Fruit fly (Drosophila melanogaster) whole organism, adult: Measurements from ENCODE around the gene RabGGTb.
A peak's percentile ranks its signal among the peaks of the same experiment; 100 is the strongest.

Experiments used
- CG11617 ChIP-seq: fragments of 200-800 bp; sonication (Bioruptor generic); optimal IDR thresholded peaks from 2 replicates; lab custom pipeline; 2017; ENCODE audit warnings: mild to moderate bottlenecking, missing biosample characterization, missing genetic modification reagents, missing genetic modification characterization
- CG12768 ChIP-seq: fragments of 200-800 bp; sonication (Bioruptor generic); optimal IDR thresholded peaks from 2 replicates; lab custom pipeline; 2017; ENCODE audit warnings: missing biosample characterization, missing genetic modification characterization, mild to moderate bottlenecking, moderate library complexity, missing genetic modification reagents
- CG14711 ChIP-seq: fragments of 200-800 bp; sonication (Bioruptor generic); optimal IDR thresholded peaks from 2 replicates; lab custom pipeline; 2018; ENCODE audit warnings: missing biosample characterization, mild to moderate bottlenecking, missing genetic modification characterization, moderate library complexity
- CG1620 ChIP-seq: fragments of 200-800 bp; sonication (Bioruptor generic); optimal IDR thresholded peaks from 2 replicates; lab custom pipeline; 2016; ENCODE audit warnings: missing biosample characterization, missing genetic modification characterization
- CG33017 ChIP-seq: fragments of 200-800 bp; sonication (Bioruptor generic); optimal IDR thresholded peaks from 2 replicates; lab custom pipeline; 2018; ENCODE audit warnings: missing biosample characterization, mild to moderate bottlenecking, missing genetic modification characterization, moderate library complexity
- CG5204 ChIP-seq: fragments of 200-800 bp; sonication (Bioruptor generic); optimal IDR thresholded peaks from 2 replicates; lab custom pipeline; 2016; ENCODE audit warnings: missing biosample characterization, missing genetic modification characterization
- CG7045 ChIP-seq: fragments of 200-800 bp; sonication (Bioruptor generic); optimal IDR thresholded peaks from 2 replicates; lab custom pipeline; 2017; ENCODE audit warnings: missing biosample characterization, mild to moderate bottlenecking, missing genetic modification characterization
- CG7101 ChIP-seq: fragments of 200-800 bp; sonication (Bioruptor generic); optimal IDR thresholded peaks from 2 replicates; lab custom pipeline; 2018; ENCODE audit warnings: missing biosample characterization, mild to moderate bottlenecking, missing genetic modification characterization, moderate library complexity
- Clk ChIP-seq: fragments of 200-800 bp; sonication (Bioruptor generic); optimal IDR thresholded peaks from 2 replicates; lab custom pipeline; 2017; ENCODE audit warnings: missing biosample characterization, missing genetic modification characterization
- Crg-1 ChIP-seq: fragments of 200-800 bp; sonication (Bioruptor generic); optimal IDR thresholded peaks from 2 replicates; lab custom pipeline; 2016; ENCODE audit warnings: missing biosample characterization, missing genetic modification characterization
- Hr96 ChIP-seq: fragments of 200-800 bp; sonication (Bioruptor generic); optimal IDR thresholded peaks from 2 replicates; lab custom pipeline; 2016; ENCODE audit warnings: missing biosample characterization, missing genetic modification characterization
- Mnt ChIP-seq: fragments of 200-800 bp; sonication (Bioruptor generic); optimal IDR thresholded peaks from 2 replicates; lab custom pipeline; 2016; ENCODE audit warnings: missing biosample characterization, mild to moderate bottlenecking, missing genetic modification characterization
- bab1 ChIP-seq: fragments of 200-800 bp; sonication (Bioruptor generic); optimal IDR thresholded peaks from 3 replicates; lab custom pipeline; 2019; ENCODE audit warnings: missing biosample characterization, mild to moderate bottlenecking, missing genetic modification characterization, moderate library complexity
- cic ChIP-seq: fragments of 200-800 bp; sonication (Bioruptor generic); optimal IDR thresholded peaks from 2 replicates; lab custom pipeline; 2017; ENCODE audit warnings: missing biosample characterization, mild to moderate bottlenecking, missing genetic modification characterization, moderate library complexity
- cnc ChIP-seq, 2 experiments: fragments of >200 bp; optimal IDR thresholded peaks; 2 replicates each; lab custom pipeline; 2017
- kay ChIP-seq: fragments of 200-800 bp; sonication (Bioruptor generic); peaks from one replicate; lab custom pipeline; 2016; ENCODE audit warnings: missing biosample characterization, missing genetic modification characterization, borderline replicate concordance
- ovo ChIP-seq: fragments of 200-800 bp; sonication (Bioruptor generic); optimal IDR thresholded peaks from 2 replicates; lab custom pipeline; 2016; ENCODE audit warnings: missing biosample characterization, missing genetic modification characterization
- pad ChIP-seq: fragments of 200-800 bp; sonication (Bioruptor generic); optimal IDR thresholded peaks from 3 replicates; lab custom pipeline; 2017; ENCODE audit warnings: missing biosample characterization, missing genetic modification characterization, mild to moderate bottlenecking, moderate library complexity, missing genetic modification reagents
- tj ChIP-seq: fragments of 200-800 bp; sonication (Bioruptor generic); optimal IDR thresholded peaks from 3 replicates; lab custom pipeline; 2017; ENCODE audit warnings: missing biosample characterization, mild to moderate bottlenecking, missing genetic modification characterization, moderate library complexity
- toe ChIP-seq: fragments of 200-800 bp; sonication (Bioruptor generic); optimal IDR thresholded peaks from 2 replicates; lab custom pipeline; 2016; ENCODE audit warnings: missing biosample characterization, missing genetic modification characterization

Gene RabGGTb

dm6 chr2L:2872309-2872932 is 6.5 kb upstream of the RabGGTb start:
- no peak for TF ChIP-seq ovo
- TF ChIP-seq CG7101 (tag; lab: Kevin White, UChicago) = no peak
- TF ChIP-seq tj (GFP tag; lab: Kevin White, UChicago) = no peak
- TF ChIP-seq pad = no peak
- TF ChIP-seq CG7045 (GFP tag; lab: Kevin White, UChicago) = no peak
- TF ChIP-seq kay (GFP tag; lab: Kevin White, UChicago) = no peak
- no peak for TF ChIP-seq toe (GFP tag; lab: Kevin White, UChicago)
- TF ChIP-seq CG12768 (GFP tag; lab: Kevin White, UChicago) = no peak
- no peak for TF ChIP-seq CG5204 (GFP tag; lab: Kevin White, UChicago)
- TF ChIP-seq Clk (GFP tag; lab: Kevin White, UChicago) = no peak
- TF ChIP-seq CG1620 (GFP tag; lab: Kevin White, UChicago) = no peak
- TF ChIP-seq Mnt (GFP tag; lab: Kevin White, UChicago) = no peak
- TF ChIP-seq CG33017 (tag; lab: Kevin White, UChicago) = no peak
- TF ChIP-seq CG14711 = no peak
- no peak for TF ChIP-seq CG11617 (GFP tag; lab: Kevin White, UChicago)
- no peak for TF ChIP-seq Hr96

DNA sequence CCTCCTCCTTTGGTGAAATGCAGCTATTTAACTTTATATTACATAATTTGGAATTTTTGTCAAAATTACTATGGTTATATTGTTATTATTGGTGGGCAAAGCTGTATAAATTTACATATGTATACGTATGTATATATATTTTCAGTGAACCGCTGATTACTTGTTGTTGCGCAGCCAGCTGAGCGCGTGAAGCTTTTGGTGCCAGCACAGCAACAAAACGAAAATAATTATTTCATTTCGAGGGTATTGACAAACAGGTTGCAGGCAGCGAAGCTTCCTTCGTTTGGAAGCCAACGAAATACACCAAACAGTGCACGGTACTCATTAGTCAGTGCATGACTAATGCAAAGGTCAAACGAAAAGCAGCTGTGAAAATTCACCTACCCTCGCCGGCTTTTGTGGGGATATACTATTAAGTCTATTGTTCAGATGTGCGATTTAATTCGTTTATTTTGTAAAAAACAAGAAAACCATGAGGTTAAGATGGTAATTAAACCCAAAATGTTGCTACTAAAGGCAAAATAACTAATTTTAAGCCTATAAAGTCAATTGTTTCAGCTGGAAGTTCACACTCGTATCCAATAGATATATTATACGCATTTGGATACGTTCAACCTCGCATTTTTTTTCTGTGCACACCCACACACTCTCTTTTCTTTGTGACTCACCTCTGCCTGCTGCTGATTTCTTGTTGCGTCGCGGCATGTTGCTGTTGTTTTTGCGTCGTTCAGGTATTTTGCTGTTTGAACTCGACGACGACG is 5.8 kb upstream of the RabGGTb start:
- no peak for TF ChIP-seq pad
- no peak for TF ChIP-seq CG7045 (GFP tag; lab: Kevin White, UChicago)
- peak; percentile 50 for TF ChIP-seq CG33017 (tag; lab: Kevin White, UChicago)
- no peak for TF ChIP-seq ovo
- TF ChIP-seq CG5204 (GFP tag; lab: Kevin White, UChicago) = no peak
- TF ChIP-seq cic (GFP tag; lab: Kevin White, UChicago) = no peak
- TF ChIP-seq kay (GFP tag; lab: Kevin White, UChicago) = peak; percentile 96
- no peak for TF ChIP-seq bab1 (GFP tag; lab: Kevin White, UChicago)
- no peak for TF ChIP-seq toe (GFP tag; lab: Kevin White, UChicago)
- TF ChIP-seq CG7101 (tag; lab: Kevin White, UChicago) = no peak
- no peak for TF ChIP-seq cnc (optimal IDR thresholded peaks at IDR 0.05; lab: Kevin White, UChicago)
- peak; percentile 15 for TF ChIP-seq CG12768 (GFP tag; lab: Kevin White, UChicago)
- TF ChIP-seq Mnt (GFP tag; lab: Kevin White, UChicago) = no peak
- no peak for TF ChIP-seq CG1620 (GFP tag; lab: Kevin White, UChicago)
- no peak for TF ChIP-seq Crg-1 (GFP tag; lab: Kevin White, UChicago)
- TF ChIP-seq CG14711 = no peak
- TF ChIP-seq Clk (GFP tag; lab: Kevin White, UChicago) = no peak
- no peak for TF ChIP-seq Hr96
- TF ChIP-seq tj (GFP tag; lab: Kevin White, UChicago) = peak; percentile 16
- TF ChIP-seq CG11617 (GFP tag; lab: Kevin White, UChicago) = peak; percentile 45

DNA sequence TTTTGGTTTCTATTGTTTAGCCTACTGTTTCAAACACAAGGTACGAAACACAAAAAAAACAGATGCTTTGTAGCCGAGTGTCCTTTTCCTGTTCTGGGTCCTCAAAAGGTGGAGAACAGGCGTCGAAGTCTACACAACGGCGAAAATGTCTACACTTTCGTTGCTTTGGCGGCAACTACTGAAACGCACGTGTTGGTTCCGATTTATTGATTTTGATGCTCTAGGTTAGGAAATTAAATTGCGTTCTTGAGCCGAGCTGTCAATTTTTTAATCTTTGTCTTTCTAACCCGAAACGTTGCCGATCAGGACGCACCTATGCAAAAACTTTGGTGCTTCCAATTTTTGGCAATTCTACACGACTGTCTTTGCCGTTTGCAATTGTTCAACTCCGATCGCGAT is 5.2 kb upstream of the RabGGTb start:
- TF ChIP-seq Mnt (GFP tag; lab: Kevin White, UChicago) = peak; percentile 83
- TF ChIP-seq CG5204 (GFP tag; lab: Kevin White, UChicago) = no peak
- TF ChIP-seq kay (GFP tag; lab: Kevin White, UChicago) = peak; percentile 46

DNA sequence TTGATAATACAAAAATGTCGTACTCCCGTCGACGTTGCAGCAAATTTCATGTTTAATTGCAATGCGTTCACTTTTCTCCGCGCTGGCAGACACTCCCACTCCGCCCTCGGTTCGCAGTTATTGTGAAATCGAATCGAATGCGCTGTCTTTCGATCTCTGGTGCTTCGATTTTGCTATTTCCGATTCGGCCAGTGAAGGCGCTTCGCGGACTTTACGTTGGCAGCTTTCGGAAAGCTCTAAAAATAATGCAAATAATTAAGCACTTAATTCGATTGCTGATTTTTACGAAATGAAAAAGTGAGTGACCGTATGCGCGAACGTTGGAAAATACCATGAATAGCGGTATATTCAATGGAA is 4.7 kb upstream of the RabGGTb start, which contains the start of gene Ifrd1:
Gene Ifrd1 (minus strand): TSS at position 305 of the 357 bp plus-strand sequence.
- TF ChIP-seq Mnt (GFP tag; lab: Kevin White, UChicago) (no peak), CG33017 (tag; lab: Kevin White, UChicago) (peak; percentile 20)

DNA sequence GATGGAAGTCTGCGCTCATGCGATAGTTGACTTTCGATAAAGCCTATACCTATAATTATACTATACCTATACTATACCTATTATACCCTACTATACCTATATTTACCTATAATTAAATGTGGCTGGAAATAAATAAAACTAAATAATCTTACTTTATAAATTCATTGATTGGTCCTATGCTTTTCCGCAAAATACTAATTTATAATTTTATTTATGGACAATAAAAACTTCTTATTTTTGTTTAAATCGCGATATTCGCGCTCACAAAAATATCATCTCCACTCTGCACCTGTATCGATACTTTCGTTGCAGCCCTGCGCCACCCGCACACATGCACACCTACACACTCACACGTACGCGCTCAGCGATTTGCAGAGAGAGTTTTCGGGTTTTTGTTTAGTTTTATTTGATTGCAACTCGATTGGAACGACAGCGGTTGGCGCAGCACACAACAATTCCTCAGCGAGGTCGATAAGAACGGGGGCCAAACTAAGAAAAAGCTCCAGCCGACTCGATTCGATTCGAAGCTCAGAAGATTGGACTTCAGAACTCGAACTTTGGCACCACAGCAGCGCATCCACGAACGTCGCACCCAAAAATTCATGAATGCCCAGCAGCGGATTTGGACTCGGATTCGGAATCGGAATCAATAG is 4.2 kb upstream of the RabGGTb start, which contains the start of gene CG8814:
Gene CG8814 (plus strand): TSS at position 349 of the 653 bp plus-strand sequence.
- TF ChIP-seq Hr96 (peak; percentile 63), CG12768 (GFP tag; lab: Kevin White, UChicago) (peak; percentile 94), kay (GFP tag; lab: Kevin White, UChicago) (peak; percentile 95), Clk (GFP tag; lab: Kevin White, UChicago) (peak; percentile 48), cnc (optimal IDR thresholded peaks at IDR 0.05; lab: Kevin White, UChicago) (no peak), tj (GFP tag; lab: Kevin White, UChicago) (peak; percentile 63), CG7101 (tag; lab: Kevin White, UChicago) (peak; percentile 62), cic (GFP tag; lab: Kevin White, UChicago) (peak; percentile 63), CG5204 (GFP tag; lab: Kevin White, UChicago) (no peak), CG14711 (no peak), CG11617 (GFP tag; lab: Kevin White, UChicago) (peak; percentile 84), Mnt (GFP tag; lab: Kevin White, UChicago) (peak; percentile 37), toe (GFP tag; lab: Kevin White, UChicago) (peak; percentile 88), CG33017 (tag; lab: Kevin White, UChicago) (no peak), bab1 (GFP tag; lab: Kevin White, UChicago) (peak; percentile 13), ovo (peak; percentile 70), CG1620 (GFP tag; lab: Kevin White, UChicago) (peak; percentile 73), Crg-1 (GFP tag; lab: Kevin White, UChicago) (peak; percentile 68), pad (peak; percentile 58), CG7045 (GFP tag; lab: Kevin White, UChicago) (peak; percentile 47)
